Fruit fly (Drosophila melanogaster): ENCODE data around the gene spg.

DNA sequence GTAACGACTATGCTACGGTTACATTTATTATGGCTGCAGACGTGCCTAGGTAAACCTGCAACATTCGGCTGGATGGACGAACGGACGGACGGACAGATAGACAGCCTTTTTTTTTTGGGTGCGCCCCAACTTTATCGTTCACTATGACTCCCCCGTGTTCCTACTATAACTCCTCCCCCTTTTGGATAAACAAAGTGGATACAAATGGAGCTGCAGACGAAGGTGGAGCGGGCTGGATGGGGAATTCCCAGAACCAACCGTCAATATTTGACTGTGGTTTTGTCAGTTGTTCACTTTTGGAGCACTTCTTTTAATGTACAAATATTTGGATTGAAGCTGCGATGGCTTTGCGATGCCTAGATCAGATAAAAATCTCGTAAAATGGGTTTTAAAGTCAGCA lies 11.1 kb downstream of the spg start:
- TF ChIP-seq CG8478 (optimal IDR thresholded peaks at IDR 0.05): no peak
- no peak for TF ChIP-seq usp (GFP tag; optimal IDR thresholded peaks at IDR 0.05)
- TF ChIP-seq psq (optimal IDR thresholded peaks at IDR 0.05): no peak
- TF ChIP-seq Dll (optimal IDR thresholded peaks at IDR 0.05): no peak
- no peak for TF ChIP-seq EcR (GFP tag; optimal IDR thresholded peaks at IDR 0.05)
- TF ChIP-seq pan (optimal IDR thresholded peaks at IDR 0.05): no peak
